Fruit fly (Drosophila melanogaster) whole organism, wandering third instar larva: Measurements from ENCODE around the gene dac.

Source experiments
- Abd-B ChIP-seq: fragments of >200 bp; optimal IDR thresholded peaks from 2 replicates; lab custom pipeline; 2017; ENCODE audit warnings: missing biosample characterization, missing genetic modification characterization
- CG32264 ChIP-seq: fragments of 200-800 bp; sonication (Bioruptor generic); optimal IDR thresholded peaks from 2 replicates; lab custom pipeline; 2016; ENCODE audit warnings: missing biosample characterization, missing genetic modification characterization
- CG9705 ChIP-seq: fragments of 200-800 bp; sonication (Bioruptor generic); optimal IDR thresholded peaks from 2 replicates; lab custom pipeline; 2018; ENCODE audit warnings: missing biosample characterization, mild to moderate bottlenecking, missing genetic modification characterization
- CrebA ChIP-seq: fragments of 200-800 bp; sonication (Bioruptor generic); optimal IDR thresholded peaks from 2 replicates; lab custom pipeline; 2016; ENCODE audit warnings: missing biosample characterization, mild to moderate bottlenecking, missing genetic modification characterization, borderline replicate concordance
- Dfd ChIP-seq: fragments of >200 bp; optimal IDR thresholded peaks from 2 replicates; lab custom pipeline; 2017; ENCODE audit warnings: missing biosample characterization, missing genetic modification characterization
- Dif ChIP-seq: fragments of 200-275, 200-300 bp; sonication (Bioruptor generic); optimal IDR thresholded peaks from 2 replicates; lab custom pipeline; 2018; ENCODE audit warnings: missing biosample characterization, missing genetic modification characterization; ENCODE audit not compliant: partially characterized antibody
- GATAd ChIP-seq: sonication (Bioruptor generic); optimal IDR thresholded peaks from 2 replicates; lab custom pipeline; 2016; ENCODE audit warnings: missing biosample characterization, missing genetic modification characterization
- HLH106 ChIP-seq: fragments of 200-800 bp; optimal IDR thresholded peaks from 3 replicates; lab custom pipeline; 2019; ENCODE audit warnings: missing biosample characterization, mild to moderate bottlenecking, missing genetic modification characterization, moderate library complexity
- Hnf4 ChIP-seq: fragments of 200-800 bp; sonication (Bioruptor generic); optimal IDR thresholded peaks from 2 replicates; lab custom pipeline; 2016; ENCODE audit warnings: missing biosample characterization, mild to moderate bottlenecking, missing genetic modification characterization
- Hr78 ChIP-seq: fragments of >200 bp; optimal IDR thresholded peaks from 2 replicates; lab custom pipeline; 2017; ENCODE audit warnings: missing biosample characterization, missing genetic modification characterization
- Hr83 ChIP-seq: fragments of 200-300 bp; sonication (Bioruptor generic); optimal IDR thresholded peaks from 2 replicates; lab custom pipeline; 2016; ENCODE audit warnings: missing biosample characterization, mild to moderate bottlenecking, missing genetic modification characterization, moderate library complexity; ENCODE audit not compliant: poor library complexity, severe bottlenecking
- Jra ChIP-seq: sonication (Bioruptor generic); optimal IDR thresholded peaks from 2 replicates; lab custom pipeline; 2016; ENCODE audit warnings: missing biosample characterization, missing genetic modification characterization
- Mio ChIP-seq: sonication (Bioruptor generic); optimal IDR thresholded peaks from 2 replicates; lab custom pipeline; 2016; ENCODE audit warnings: missing biosample characterization, missing genetic modification characterization
- Myc ChIP-seq: fragments of >200 bp; optimal IDR thresholded peaks from 2 replicates; lab custom pipeline; 2017
- N ChIP-seq: fragments of >200 bp; optimal IDR thresholded peaks from 2 replicates; lab custom pipeline; 2018; ENCODE audit warnings: missing biosample characterization, missing external identifiers, missing genetic modification characterization
- OdsH ChIP-seq: fragments of 200-800 bp; sonication (Bioruptor generic); optimal IDR thresholded peaks from 2 replicates; lab custom pipeline; 2016; ENCODE audit warnings: missing biosample characterization, mild to moderate bottlenecking, missing genetic modification characterization
- Rel ChIP-seq, 2 experiments: fragments of 200-800 bp; sonication (Bioruptor generic) in 1 of 2; optimal IDR thresholded peaks; 2 replicates in 1 of 2; 3 replicates in 1 of 2; lab custom pipeline; 2016 to 2019; ENCODE audit warnings: mild to moderate bottlenecking in 2 of 2, missing biosample characterization in 2 of 2, missing genetic modification characterization in 2 of 2, moderate library complexity in 1 of 2
- Sp1 ChIP-seq: fragments of 200-800 bp; sonication (Bioruptor generic); optimal IDR thresholded peaks from 3 replicates; lab custom pipeline; 2019; ENCODE audit warnings: missing biosample characterization, mild to moderate bottlenecking, missing genetic modification characterization, moderate library complexity
- Vsx2 ChIP-seq: fragments of 200-300, 225-300 bp; sonication (Bioruptor generic); optimal IDR thresholded peaks from 2 replicates; lab custom pipeline; 2018; ENCODE audit warnings: missing biosample characterization, missing genetic modification characterization; ENCODE audit not compliant: partially characterized antibody
- br ChIP-seq: fragments of 200-800 bp; sonication (Bioruptor generic); optimal IDR thresholded peaks from 2 replicates; lab custom pipeline; 2016; ENCODE audit warnings: missing biosample characterization, missing genetic modification characterization
- brk ChIP-seq: fragments of 200-800 bp; sonication (Bioruptor generic); optimal IDR thresholded peaks from 2 replicates; lab custom pipeline; 2016; ENCODE audit warnings: missing biosample characterization, mild to moderate bottlenecking, missing genetic modification characterization
- dl ChIP-seq, 2 experiments: fragments of 175-275, 200-275 bp in 1 of 2; fragments of 200-275 bp in 1 of 2; sonication (Bioruptor generic); optimal IDR thresholded peaks; lab custom pipeline; 2018; ENCODE audit warnings: mild to moderate bottlenecking in 2 of 2, missing biosample characterization in 2 of 2, missing genetic modification characterization in 2 of 2, moderate library complexity in 2 of 2; ENCODE audit not compliant: partially characterized antibody in 2 of 2, insufficient read depth in 1 of 2
- dmrt93B ChIP-seq: fragments of 200-800 bp; sonication (Bioruptor generic); optimal IDR thresholded peaks from 2 replicates; lab custom pipeline; 2018; ENCODE audit warnings: missing biosample characterization, mild to moderate bottlenecking, missing genetic modification characterization
- dsf ChIP-seq: sonication (Bioruptor generic); optimal IDR thresholded peaks from 2 replicates; lab custom pipeline; 2016; ENCODE audit warnings: missing biosample characterization, missing genetic modification characterization, borderline replicate concordance
- ey ChIP-seq: fragments of 200-800 bp; sonication (Bioruptor generic); optimal IDR thresholded peaks from 2 replicates; lab custom pipeline; 2016; ENCODE audit warnings: missing biosample characterization, missing genetic modification characterization
- foxo ChIP-seq, 2 experiments: fragments of 200-800 bp; sonication (Bioruptor generic); optimal IDR thresholded peaks; 2 replicates in 1 of 2; 3 replicates in 1 of 2; lab custom pipeline; 2016 to 2017; ENCODE audit warnings: missing biosample characterization in 2 of 2, missing genetic modification characterization in 2 of 2
- fru ChIP-seq: fragments of 200-800 bp; sonication (Bioruptor generic); optimal IDR thresholded peaks from 3 replicates; lab custom pipeline; 2016; ENCODE audit warnings: missing biosample characterization, mild to moderate bottlenecking, missing genetic modification characterization
- h ChIP-seq: fragments of 200-800 bp; sonication (Bioruptor generic); optimal IDR thresholded peaks from 3 replicates; lab custom pipeline; 2016; ENCODE audit warnings: missing biosample characterization, mild to moderate bottlenecking, missing genetic modification characterization
- jim ChIP-seq: fragments of 175-275, 200-325 bp; sonication (Bioruptor generic); optimal IDR thresholded peaks from 2 replicates; lab custom pipeline; 2016; ENCODE audit warnings: missing biosample characterization, mild to moderate bottlenecking, missing genetic modification characterization
- lola ChIP-seq: fragments of >200 bp; optimal IDR thresholded peaks from 2 replicates; lab custom pipeline; 2017; ENCODE audit warnings: missing biosample characterization, missing genetic modification characterization
- pan ChIP-seq: fragments of >200 bp; optimal IDR thresholded peaks from 2 replicates; lab custom pipeline; 2017
- psq ChIP-seq: fragments of 200-800 bp; sonication (Bioruptor generic); optimal IDR thresholded peaks from 3 replicates; lab custom pipeline; 2017; ENCODE audit warnings: missing biosample characterization, mild to moderate bottlenecking, missing genetic modification characterization, moderate library complexity
- rgr ChIP-seq: fragments of 200-800 bp; sonication (Bioruptor generic); optimal IDR thresholded peaks from 3 replicates; lab custom pipeline; 2016; ENCODE audit warnings: missing biosample characterization, mild to moderate bottlenecking, missing genetic modification characterization
- sage ChIP-seq: fragments of 200-800 bp; sonication (Bioruptor generic); optimal IDR thresholded peaks from 2 replicates; lab custom pipeline; 2016; ENCODE audit warnings: missing biosample characterization, mild to moderate bottlenecking, missing genetic modification characterization
- sv ChIP-seq: fragments of 200-800 bp; sonication (Bioruptor generic); optimal IDR thresholded peaks from 3 replicates; lab custom pipeline; 2016; ENCODE audit warnings: missing biosample characterization, missing genetic modification characterization
- tai ChIP-seq: sonication (Bioruptor generic); optimal IDR thresholded peaks from 2 replicates; lab custom pipeline; 2016; ENCODE audit warnings: missing biosample characterization, missing genetic modification characterization
- usp ChIP-seq: fragments of >200 bp; optimal IDR thresholded peaks from 2 replicates; lab custom pipeline; 2017; ENCODE audit warnings: missing biosample characterization, missing genetic modification characterization
- woc ChIP-seq: sonication (Bioruptor generic); optimal IDR thresholded peaks from 2 replicates; lab custom pipeline; 2016; ENCODE audit warnings: missing biosample characterization, mild to moderate bottlenecking, missing genetic modification characterization

The dac gene

DNA sequence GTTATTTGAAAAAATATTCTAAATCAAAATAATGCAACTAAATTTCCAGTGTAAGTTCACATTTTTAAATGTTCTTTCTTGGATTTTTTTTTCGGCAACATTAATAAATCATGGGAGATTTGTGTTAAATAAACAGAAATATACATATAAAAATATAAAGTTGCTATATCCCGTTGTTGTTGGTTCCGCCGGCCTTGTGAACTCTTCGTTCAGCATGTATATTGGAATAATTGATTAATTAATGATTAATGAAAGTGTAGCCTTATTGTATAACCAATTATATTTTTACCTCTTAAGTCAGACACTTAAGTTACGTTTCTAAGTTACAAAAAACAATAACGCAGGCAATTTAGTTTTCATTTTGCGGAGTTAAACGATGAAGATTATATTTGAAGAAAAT, 21.4 kb upstream of the dac start:
- TF ChIP-seq N (GFP tag; lab: Kevin White, UChicago) (no peak), Dfd (GFP tag; lab: Kevin White, UChicago) (no peak), usp (GFP tag; lab: Kevin White, UChicago) (no peak), Hnf4 (GFP tag; lab: Kevin White, UChicago) (no peak), Myc (lab: Kevin White, UChicago) (no peak), Mio (GFP tag; lab: Kevin White, UChicago) (no peak)
- TF ChIP-seq, all 38 proteins: peak for 0

DNA sequence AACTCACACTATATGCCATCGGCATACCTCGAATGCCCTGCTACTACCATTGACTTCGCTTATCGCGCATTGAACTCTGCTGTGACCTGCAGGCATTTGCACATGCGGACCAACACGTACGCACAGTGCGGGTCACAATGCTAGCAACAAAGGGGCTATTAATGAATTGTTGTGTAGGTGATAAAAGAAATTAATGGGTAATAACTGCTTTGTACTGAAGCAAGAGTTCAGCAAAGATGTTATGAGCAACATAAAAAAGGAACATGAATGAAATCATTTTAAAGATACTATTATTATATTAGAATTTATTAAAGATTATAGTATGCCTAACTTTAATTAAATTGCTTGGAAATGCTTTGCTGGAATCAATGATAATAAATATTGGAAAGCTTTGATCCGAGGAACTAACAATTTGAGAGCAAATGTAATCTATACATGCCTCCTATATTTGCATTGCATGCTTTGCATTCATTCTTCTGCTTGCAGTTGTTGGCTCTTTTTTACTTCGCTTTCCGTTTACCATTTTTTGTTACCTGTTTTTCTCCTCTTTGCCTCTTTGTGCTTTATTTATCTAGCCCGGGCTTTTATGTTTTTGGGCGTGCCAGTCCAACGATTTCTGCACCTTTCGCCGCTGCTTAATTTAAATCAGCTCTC, 17.2 kb upstream of the dac start:
- TF ChIP-seq Myc (lab: Kevin White, UChicago), result no peak
- TF ChIP-seq sage (GFP tag; lab: Kevin White, UChicago), result no peak
- TF ChIP-seq Jra (GFP tag; lab: Kevin White, UChicago), result no peak
- TF ChIP-seq Hnf4 (GFP tag; lab: Kevin White, UChicago), result no peak
- TF ChIP-seq Hr78 (GFP tag; lab: Kevin White, UChicago), result no peak
- TF ChIP-seq CG32264, result no peak
- no peak for TF ChIP-seq dl (GFP tag; optimal IDR thresholded peaks at IDR 0.05; lab: Kevin White, UChicago; ENCODE audit: insufficient read depth in 1 of 2, partially characterized antibody in 2 of 2)
- peak; percentile 56 for TF ChIP-seq rgr (GFP tag; lab: Kevin White, UChicago)
- no peak for TF ChIP-seq Dfd (GFP tag; lab: Kevin White, UChicago)
- peak; percentile 29 for TF ChIP-seq OdsH (GFP tag; lab: Kevin White, UChicago)
- TF ChIP-seq dsf (GFP tag; lab: Kevin White, UChicago), result no peak
- no peak for TF ChIP-seq Mio (GFP tag; lab: Kevin White, UChicago)
- peak; percentile 18 for TF ChIP-seq HLH106 (tag; lab: Kevin White, UChicago)
- no peak for TF ChIP-seq tai
- TF ChIP-seq CG9705 (GFP tag; lab: Kevin White, UChicago), result no peak
- TF ChIP-seq Abd-B (GFP tag; lab: Kevin White, UChicago), result no peak
- TF ChIP-seq foxo (GFP tag; optimal IDR thresholded peaks at IDR 0.05; lab: Kevin White, UChicago), result peak in 1 of 2 experiments; percentile 52
- no peak for TF ChIP-seq GATAd (GFP tag; lab: Kevin White, UChicago)
- TF ChIP-seq sv (GFP tag; lab: Kevin White, UChicago), result no peak
- TF ChIP-seq CrebA (GFP tag; lab: Kevin White, UChicago), result no peak
- TF ChIP-seq Vsx2 (GFP tag; lab: Kevin White, UChicago), result no peak
- no peak for TF ChIP-seq N (GFP tag; lab: Kevin White, UChicago)
- TF ChIP-seq psq (GFP tag; lab: Kevin White, UChicago), result peak; percentile 50
- TF ChIP-seq Sp1, result peak; percentile 34
- no peak for TF ChIP-seq lola
- no peak for TF ChIP-seq jim (GFP tag; lab: Kevin White, UChicago)
- no peak for TF ChIP-seq pan (lab: Kevin White, UChicago)
- TF ChIP-seq fru (GFP tag; lab: Kevin White, UChicago), result peak; percentile 39
- TF ChIP-seq Rel (GFP tag; optimal IDR thresholded peaks at IDR 0.05; lab: Kevin White, UChicago), result no peak
- no peak for TF ChIP-seq Rel (tag; optimal IDR thresholded peaks at IDR 0.05; lab: Kevin White, UChicago)
- TF ChIP-seq woc (GFP tag; lab: Kevin White, UChicago), result no peak
- peak; percentile 1 for TF ChIP-seq br (GFP tag; lab: Kevin White, UChicago)
- peak; percentile 8 for TF ChIP-seq dmrt93B
- TF ChIP-seq brk (GFP tag; lab: Kevin White, UChicago), result no peak
- TF ChIP-seq ey, result peak; percentile 13
- TF ChIP-seq h, result peak; percentile 18
- TF ChIP-seq Hr83 (GFP tag; lab: Kevin White, UChicago), result no peak
- no peak for TF ChIP-seq usp (GFP tag; lab: Kevin White, UChicago)
- no peak for TF ChIP-seq Dif (GFP tag; lab: Kevin White, UChicago)
